Fruit fly (Drosophila melanogaster) whole organism, embryonic: ENCODE measurements around the gene CG34117.

ENCODE experiments used
- CG10959 ChIP-seq: fragments of 200-800 bp; sonication (Bioruptor generic); IDR thresholded peaks from 2 replicates; pipeline ENCODE4 v1.3.6; 2022; ENCODE audit warnings: missing biosample characterization, missing genetic modification characterization
- CG12155 ChIP-seq: fragments of 200-800 bp; sonication (Bioruptor generic); optimal IDR thresholded peaks from 3 replicates; lab custom pipeline; 2016; ENCODE audit warnings: missing biosample characterization, missing genetic modification characterization
- CG1233 ChIP-seq: fragments of 200-800 bp; sonication (Bioruptor generic); optimal IDR thresholded peaks from 4 replicates; lab custom pipeline; 2018; ENCODE audit warnings: missing biosample characterization, mild to moderate bottlenecking, missing genetic modification characterization
- CG4424 ChIP-seq: fragments of 200-800 bp; sonication (Bioruptor generic); optimal IDR thresholded peaks from 3 replicates; lab custom pipeline; 2016; ENCODE audit warnings: missing biosample characterization, missing genetic modification characterization
- Hr3 ChIP-seq: fragments of 200-800 bp; sonication (Bioruptor generic); optimal IDR thresholded peaks from 3 replicates; lab custom pipeline; 2016; ENCODE audit warnings: missing biosample characterization, missing genetic modification characterization
- cas ChIP-seq: fragments of 200-800 bp; sonication (Bioruptor generic); IDR thresholded peaks from 2 replicates; pipeline ENCODE4 v1.3.6; 2022; ENCODE audit warnings: missing biosample characterization, missing genetic modification characterization
- otp ChIP-seq: fragments of 200-800 bp; sonication (Bioruptor generic); IDR thresholded peaks from 3 replicates; pipeline ENCODE4, ENCODE4 v1.3.6; 2022; ENCODE audit warnings: missing biosample characterization, missing genetic modification characterization
- ttk ChIP-seq: fragments of 200-800 bp; sonication (Bioruptor generic); IDR thresholded peaks from 2 replicates; pipeline ENCODE4 v2.1.2; 2022; ENCODE audit warnings: missing biosample characterization, missing genetic modification characterization

dm6 chr3R:9355195-9355594 is 44.7 kb downstream of the CG34117 start, which contains the start of gene CG43675:
- TF ChIP-seq otp (GFP tag; lab: Robert Waterston, UW): no peak
- TF ChIP-seq CG10959: no peak
- TF ChIP-seq cas: no peak
- TF ChIP-seq CG4424 (GFP tag; lab: Kevin White, UChicago): no peak
- TF ChIP-seq CG12155 (GFP tag; lab: Kevin White, UChicago): no peak
- no peak for TF ChIP-seq CG1233 (GFP tag; lab: Kevin White, UChicago)
- no peak for TF ChIP-seq Hr3 (GFP tag; lab: Kevin White, UChicago)
- TF ChIP-seq ttk: no peak
